Worm (Caenorhabditis elegans) whole organism, L4 larva: ENCODE data around the gene Y75B8A.32.

Experiments used
- F10B5.3 ChIP-seq: sonication (generic microtip); optimal IDR thresholded peaks from 2 replicates; lab custom pipeline; 2016; ENCODE audit warnings: mild to moderate bottlenecking, missing genetic modification characterization, missing compliant biosample characterization
- F26F4.8 ChIP-seq: fragments of 200-800 bp; sonication (Bioruptor generic); conservative IDR thresholded peaks from 2 replicates; pipeline ENCODE4 v1.3.6; 2022; ENCODE audit warnings: missing genetic modification characterization, missing compliant biosample characterization
- F37D6.2 ChIP-seq: sonication (generic microtip); optimal IDR thresholded peaks from 2 replicates; lab custom pipeline; 2016; ENCODE audit warnings: mild to moderate bottlenecking, missing genetic modification characterization, missing compliant biosample characterization
- Y48G9A.11 ChIP-seq: fragments of 200-800 bp; sonication (Bioruptor generic); IDR thresholded peaks from 2 replicates; pipeline ENCODE4 v1.3.6; 2022; ENCODE audit warnings: missing genetic modification reagents, missing genetic modification characterization, missing compliant biosample characterization
- Y75B8A.6 ChIP-seq: fragments of 200-800 bp; sonication (Bioruptor generic); IDR thresholded peaks from 2 replicates; pipeline ENCODE4 v1.3.6; 2022; ENCODE audit warnings: missing genetic modification reagents, missing genetic modification characterization, missing compliant biosample characterization
- aly-2 ChIP-seq: sonication (generic microtip); optimal IDR thresholded peaks from 2 replicates; lab custom pipeline; 2018; ENCODE audit warnings: missing biosample characterization, missing genetic modification characterization
- ama-1 ChIP-seq: fragments of 150-350 bp; optimal IDR thresholded peaks from 2 replicates; lab custom pipeline; 2014; ENCODE audit warnings: inconsistent platforms, mixed read lengths
- ceh-32 ChIP-seq: sonication (generic microtip); optimal IDR thresholded peaks from 2 replicates; lab custom pipeline; 2016; ENCODE audit warnings: mild to moderate bottlenecking, missing genetic modification characterization, missing compliant biosample characterization; ENCODE audit not compliant: poor library complexity
- ces-1 ChIP-seq: fragments of 150-350 bp; sonication (generic microtip); optimal IDR thresholded peaks from 4 replicates; lab custom pipeline; 2014; ENCODE audit warnings: missing biosample characterization, missing genetic modification reagents, missing genetic modification characterization
- ctbp-1 ChIP-seq: fragments of 200-800 bp; sonication (Bioruptor generic); IDR thresholded peaks from 2 replicates; pipeline ENCODE4 v1.3.6; 2022; ENCODE audit warnings: missing genetic modification reagents, missing genetic modification characterization, missing compliant biosample characterization
- daf-16 ChIP-seq, 3 experiments: sonication (generic microtip); optimal IDR thresholded peaks; 2 replicates each; lab custom pipeline; 2016 to 2017; ENCODE audit warnings: missing genetic modification characterization in 3 of 3, missing genetic modification reagents in 3 of 3, mild to moderate bottlenecking in 2 of 3, missing compliant biosample characterization in 2 of 3, missing biosample characterization in 1 of 3, moderate library complexity in 1 of 3
- dmd-6 ChIP-seq: fragments of 200-800 bp; sonication (Bioruptor generic); IDR thresholded peaks from 2 replicates; pipeline ENCODE4 v1.3.6; 2022; ENCODE audit warnings: missing genetic modification reagents, missing genetic modification characterization, missing compliant biosample characterization
- dve-1 ChIP-seq: sonication (generic microtip); optimal IDR thresholded peaks from 2 replicates; lab custom pipeline; 2017; ENCODE audit warnings: antibody characterized with exemption, mild to moderate bottlenecking, missing genetic modification characterization, missing compliant biosample characterization; ENCODE audit not compliant: insufficient read depth
- fos-1 ChIP-seq: fragments of 150-350 bp; optimal IDR thresholded peaks from 2 replicates; lab custom pipeline; 2014; ENCODE audit warnings: missing biosample characterization, missing genetic modification characterization
- hlh-11 ChIP-seq: fragments of 200-800 bp; sonication (Bioruptor generic); optimal IDR thresholded peaks from 2 replicates; lab custom pipeline; 2018; ENCODE audit warnings: mild to moderate bottlenecking, missing genetic modification characterization, missing compliant biosample characterization
- hlh-30 ChIP-seq: sonication (generic microtip); optimal IDR thresholded peaks from 2 replicates; lab custom pipeline; 2017; ENCODE audit warnings: antibody characterized with exemption, mild to moderate bottlenecking, missing genetic modification characterization, missing compliant biosample characterization; ENCODE audit not compliant: insufficient read depth
- jun-1 ChIP-seq: fragments of 150-350 bp; optimal IDR thresholded peaks from 2 replicates; lab custom pipeline; 2014; ENCODE audit warnings: missing biosample characterization, missing genetic modification reagents, missing genetic modification characterization
- lim-7 ChIP-seq: fragments of 200-800 bp; sonication (Bioruptor generic); IDR thresholded peaks from 2 replicates; pipeline ENCODE4 v1.3.6; 2022; ENCODE audit warnings: missing genetic modification characterization, missing compliant biosample characterization
- lin-1 ChIP-seq: fragments of 200-800 bp; sonication (Bioruptor generic); IDR thresholded peaks from 2 replicates; pipeline ENCODE4 v1.3.6; 2022; ENCODE audit warnings: missing genetic modification reagents, missing genetic modification characterization, missing compliant biosample characterization
- lsy-2 ChIP-seq, 2 experiments: fragments of 150-350 bp in 1 of 2; sonication (generic microtip) in 1 of 2; optimal IDR thresholded peaks; 2 replicates each; lab custom pipeline; 2014 to 2017; ENCODE audit warnings: missing biosample characterization in 2 of 2, missing genetic modification characterization in 2 of 2
- madf-5 ChIP-seq, 2 experiments: fragments of 200-800 bp; sonication (Bioruptor generic); IDR thresholded peaks; 2 replicates each; pipeline ENCODE4 v1.3.6; 2022; ENCODE audit warnings: missing compliant biosample characterization in 2 of 2, missing genetic modification characterization in 2 of 2
- nhr-10 ChIP-seq: fragments of 150-350 bp; optimal IDR thresholded peaks from 2 replicates; lab custom pipeline; 2014; ENCODE audit warnings: missing biosample characterization, missing genetic modification characterization
- nhr-11 ChIP-seq: fragments of 150-350 bp; optimal IDR thresholded peaks from 2 replicates; lab custom pipeline; 2014; ENCODE audit warnings: missing biosample characterization, missing genetic modification characterization
- nhr-237 ChIP-seq: sonication (generic microtip); optimal IDR thresholded peaks from 2 replicates; lab custom pipeline; 2017; ENCODE audit warnings: missing biosample characterization, missing genetic modification characterization
- nhr-28 ChIP-seq: fragments of 150-350 bp; optimal IDR thresholded peaks from 2 replicates; lab custom pipeline; 2014; ENCODE audit warnings: missing biosample characterization, missing genetic modification characterization
- nhr-41 ChIP-seq: fragments of 200-800 bp; sonication (Bioruptor generic); IDR thresholded peaks from 2 replicates; pipeline ENCODE4 v1.3.6; 2022; ENCODE audit warnings: missing genetic modification reagents, missing genetic modification characterization, missing compliant biosample characterization
- nhr-6 ChIP-seq: fragments of 150-350 bp; optimal IDR thresholded peaks from 2 replicates; lab custom pipeline; 2014; ENCODE audit warnings: missing biosample characterization, missing genetic modification characterization
- nhr-77 ChIP-seq: fragments of 150-350 bp; optimal IDR thresholded peaks from 2 replicates; lab custom pipeline; 2014; ENCODE audit warnings: missing biosample characterization, missing genetic modification characterization
- pha-4 ChIP-seq, 2 experiments: fragments of 150-350 bp in 1 of 2; fragments of 200-800 bp in 1 of 2; sonication (Bioruptor generic) in 1 of 2; IDR thresholded peaks in 1 of 2; optimal IDR thresholded peaks in 1 of 2; 2 replicates each; pipeline versions ENCODE4 v1.3.6 to Lab custom; 2014 to 2022; ENCODE audit warnings: missing genetic modification characterization in 2 of 2, missing genetic modification reagents in 2 of 2, missing biosample characterization in 1 of 2, missing compliant biosample characterization in 1 of 2
- php-3 ChIP-seq: fragments of 200-800 bp; sonication (Bioruptor generic); IDR thresholded peaks from 2 replicates; pipeline ENCODE4 v1.3.6; 2022; ENCODE audit warnings: missing genetic modification reagents, missing genetic modification characterization, missing compliant biosample characterization
- pqm-1 ChIP-seq: sonication (generic microtip); optimal IDR thresholded peaks from 2 replicates; lab custom pipeline; 2017; ENCODE audit warnings: missing biosample characterization, missing genetic modification characterization
- rbr-2 ChIP-seq: sonication (generic microtip); optimal IDR thresholded peaks from 2 replicates; lab custom pipeline; 2016; ENCODE audit warnings: missing genotype, missing genetic modification characterization, missing compliant biosample characterization
- saeg-2 ChIP-seq: fragments of 200-800 bp; sonication (Bioruptor generic); IDR thresholded peaks from 2 replicates; pipeline ENCODE4 v1.3.6; 2022; ENCODE audit warnings: missing genetic modification reagents, missing genetic modification characterization, missing compliant biosample characterization
- snpc-4 ChIP-seq: fragments of 150-350 bp; optimal IDR thresholded peaks from 2 replicates; lab custom pipeline; 2014; ENCODE audit warnings: missing biosample characterization, missing genetic modification characterization
- unc-39 ChIP-seq: sonication (generic microtip); optimal IDR thresholded peaks from 2 replicates; lab custom pipeline; 2017; ENCODE audit warnings: missing biosample characterization, missing genetic modification characterization

The Y75B8A.32 gene

DNA sequence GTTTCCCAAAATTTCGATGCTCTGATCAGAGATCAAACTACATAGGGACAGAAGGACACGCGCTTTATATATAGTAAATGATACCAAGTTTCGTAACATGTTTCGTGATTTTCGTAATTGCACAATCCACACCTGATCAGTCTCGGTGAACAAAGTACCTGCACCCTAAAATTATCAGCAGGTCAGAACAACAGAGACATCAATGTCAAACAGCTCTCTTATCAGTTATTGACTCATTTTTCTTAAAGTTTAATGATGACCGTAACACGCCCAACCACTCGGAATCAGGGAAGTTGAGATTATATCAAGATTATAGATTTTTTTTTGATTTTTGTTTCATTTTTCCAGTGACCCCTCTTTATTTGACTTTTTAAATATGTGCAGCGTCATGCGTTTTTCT lies 40.9 kb downstream of the Y75B8A.32 start (continued):
- no peak for TF ChIP-seq F37D6.2 (tag; lab: Kevin White, UChicago)
- TF ChIP-seq nhr-41 (GFP tag; lab: Robert Waterston, UW), result peak; percentile 92
- no peak for TF ChIP-seq pha-4 (GFP tag; IDR thresholded peaks at IDR 0.05; lab: Robert Waterston, UW)
- no peak for TF ChIP-seq pha-4 (tag; optimal IDR thresholded peaks at IDR 0.05; lab: Kevin White, UChicago)
- TF ChIP-seq nhr-237 (tag; lab: Kevin White, UChicago), result no peak
- no peak for TF ChIP-seq Y75B8A.6 (GFP tag; lab: Robert Waterston, UW)
- no peak for TF ChIP-seq daf-16 (GFP tag; optimal IDR thresholded peaks at IDR 0.05; lab: Kevin White, UChicago)
- peak; percentile 88 for TF ChIP-seq daf-16 (tag; optimal IDR thresholded peaks at IDR 0.05; lab: Kevin White, UChicago)
- peak; percentile 88 for TF ChIP-seq php-3 (GFP tag; lab: Robert Waterston, UW)
- TF ChIP-seq F26F4.8 (GFP tag; lab: Robert Waterston, UW), result no peak
- no peak for TF ChIP-seq rbr-2
- TF ChIP-seq jun-1 (tag; lab: Kevin White, UChicago), result no peak
- TF ChIP-seq lin-1 (GFP tag; lab: Robert Waterston, UW), result peak; percentile 87
- TF ChIP-seq pqm-1 (tag; lab: Kevin White, UChicago), result peak; percentile 86
- no peak for TF ChIP-seq aly-2

- TF ChIP-seq ama-1 (lab: Kevin White, UChicago) (no peak), Y48G9A.11 (no peak), lsy-2 (tag; optimal IDR thresholded peaks at IDR 0.05; lab: Kevin White, UChicago) (no peak), F10B5.3 (tag; lab: Kevin White, UChicago) (no peak), nhr-10 (tag; lab: Kevin White, UChicago) (no peak), nhr-11 (no peak), fos-1 (tag; lab: Kevin White, UChicago) (no peak), saeg-2 (no peak), lim-7 (GFP tag; lab: Robert Waterston, UW) (no peak)
Observed at ce11 chrIII:12315179-12315578, 43.2 kb downstream of the Y75B8A.32 start, which contains the start of gene Y75B8A.37. Gene Y75B8A.37 (plus strand): TSS chrIII:12315479.

ce11 chrIII:12312886-12313285 lies 45.5 kb downstream of the Y75B8A.32 start, which contains the start of gene Y75B8A.39:
Gene Y75B8A.39 (plus strand): TSS chrIII:12313186.
- TF ChIP-seq hlh-30 (tag; lab: Kevin White, UChicago) (no peak), php-3 (GFP tag; lab: Robert Waterston, UW) (0 out of 2 replicates have a peak, but pooled peaks have one; percentile 17), ces-1 (GFP tag; lab: Kevin White, UChicago) (no peak), snpc-4 (no peak), pqm-1 (tag; lab: Kevin White, UChicago) (peak; percentile 20), ctbp-1 (GFP tag; lab: Robert Waterston, UW) (no peak), nhr-77 (tag; lab: Kevin White, UChicago) (no peak), ceh-32 (tag; lab: Kevin White, UChicago) (no peak)

DNA sequence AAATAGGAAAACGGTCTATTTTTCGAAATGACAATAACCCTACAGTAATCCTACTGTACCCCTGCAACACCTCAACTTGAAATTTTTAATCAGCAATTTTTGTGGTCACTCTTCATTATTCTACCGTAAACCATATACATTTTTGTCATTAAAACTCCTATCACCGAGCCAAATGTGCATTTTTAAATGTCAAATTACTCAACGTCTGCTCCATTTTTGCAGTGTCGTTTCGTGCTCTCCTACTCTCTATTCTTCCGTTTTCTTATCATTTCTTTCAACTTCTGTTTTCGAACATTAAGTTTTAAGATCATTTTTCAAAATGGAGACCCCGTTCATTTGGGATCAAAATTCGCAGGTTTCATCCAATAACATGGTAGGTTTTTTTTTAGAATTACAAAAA lies 50.9 kb downstream of the Y75B8A.32 start, which contains the start of gene pqn-92:
Gene pqn-92 (plus strand): TSS at position 307 of the 400 bp plus-strand sequence.
- peak; percentile 14 for TF ChIP-seq dve-1 (tag; lab: Kevin White, UChicago)
- peak; percentile 27 for TF ChIP-seq hlh-11 (tag; lab: Kevin White, UChicago)
- no peak for TF ChIP-seq nhr-237 (tag; lab: Kevin White, UChicago)
- TF ChIP-seq madf-5 (GFP tag; IDR thresholded peaks at IDR 0.05; lab: Robert Waterston, UW), result no peak
- peak; percentile 26 for TF ChIP-seq nhr-77 (tag; lab: Kevin White, UChicago)
- peak; percentile 65 for TF ChIP-seq nhr-28
- peak; percentile 61; the same call in 1 of the 2 replicates for TF ChIP-seq dmd-6 (GFP tag; lab: Robert Waterston, UW)
- TF ChIP-seq unc-39 (tag; lab: Kevin White, UChicago), result no peak
- TF ChIP-seq pqm-1 (tag; lab: Kevin White, UChicago), result peak; percentile 94
- TF ChIP-seq nhr-6 (tag; lab: Kevin White, UChicago), result peak; percentile 99
